Worm (Caenorhabditis elegans): ENCODE measurements around the gene ndub-8.

ndub-8 gene

DNA sequence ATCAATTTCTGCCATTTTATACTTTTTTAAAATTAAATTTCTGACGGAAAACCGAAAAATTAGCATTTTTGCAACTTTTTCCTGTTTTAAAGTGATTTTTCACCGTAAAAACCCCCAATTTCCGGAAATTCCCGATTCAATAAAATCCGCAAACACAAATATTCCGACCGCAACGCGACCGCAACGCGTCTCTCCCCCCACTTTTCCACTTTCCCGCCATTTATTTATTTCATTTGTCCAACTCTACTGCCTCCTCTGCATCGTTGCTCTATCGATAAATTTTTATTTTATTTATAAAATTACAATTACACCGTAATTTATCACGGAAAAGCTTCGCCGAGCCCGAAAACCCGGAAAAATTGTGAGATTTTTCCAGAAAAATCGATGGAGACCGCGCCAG lies 15.6 kb downstream of the ndub-8 start, which contains the start of gene mcd-1 (continued):
- 0 out of 2 replicates have a peak, but pooled peaks have one; percentile 22 for TF ChIP-seq ctbp-1 (GFP tag; IDR thresholded peaks at IDR 0.05)
- TF ChIP-seq ceh-62 (tag; optimal IDR thresholded peaks at IDR 0.05) = no peak
- no peak for TF ChIP-seq aha-1 (tag)
- TF ChIP-seq nhr-10 (tag; optimal IDR thresholded peaks at IDR 0.05) = no peak
- 0 out of 2 replicates have a peak, but pooled peaks have one; percentile 20 for TF ChIP-seq ceh-20 (GFP tag; IDR thresholded peaks at IDR 0.05)
- no peak for TF ChIP-seq gei-8 (GFP tag; optimal IDR thresholded peaks at IDR 0.05)
- TF ChIP-seq dve-1 (tag; optimal IDR thresholded peaks at IDR 0.05; ENCODE audit: insufficient read depth) = peak; percentile 62
- TF ChIP-seq F37D6.2 (tag; optimal IDR thresholded peaks at IDR 0.05) = peak; percentile 22
- TF ChIP-seq fkh-10 (GFP tag; optimal IDR thresholded peaks at IDR 0.05) = peak; percentile 5
- no peak for TF ChIP-seq ztf-11 (tag; optimal IDR thresholded peaks at IDR 0.05)
- no peak for TF ChIP-seq egl-43 (GFP tag; IDR thresholded peaks at IDR 0.05)
- no peak for TF ChIP-seq F49E8.2 (tag; optimal IDR thresholded peaks at IDR 0.05; ENCODE audit: borderline replicate concordance)
- TF ChIP-seq mdt-29 (GFP tag; IDR thresholded peaks at IDR 0.05) = no peak
- TF ChIP-seq nhr-48 (tag; optimal IDR thresholded peaks at IDR 0.05) = no peak
- no peak for TF ChIP-seq T26A8.4 (GFP tag; IDR thresholded peaks at IDR 0.05)
- no peak for TF ChIP-seq daf-16 (GFP tag; optimal IDR thresholded peaks at IDR 0.05)
- peak; percentile 23 for TF ChIP-seq daf-16 (tag; optimal IDR thresholded peaks at IDR 0.05)
- no peak for TF ChIP-seq madf-5 (GFP tag; IDR thresholded peaks at IDR 0.05)
- no peak for TF ChIP-seq lin-1 (GFP tag; IDR thresholded peaks at IDR 0.05)
- no peak for TF ChIP-seq mxl-3 (GFP tag; optimal IDR thresholded peaks at IDR 0.05)
- TF ChIP-seq fos-1 (tag; optimal IDR thresholded peaks at IDR 0.05) = no peak
- no peak for TF ChIP-seq Y5F2A.4 (GFP tag; optimal IDR thresholded peaks at IDR 0.05)
- TF ChIP-seq mep-1 (tag; optimal IDR thresholded peaks at IDR 0.05) = peak; percentile 56
- TF ChIP-seq nhr-77 (tag; optimal IDR thresholded peaks at IDR 0.05) = peak; percentile 89
- no peak for TF ChIP-seq spr-3 (GFP tag; optimal IDR thresholded peaks at IDR 0.05)
- no peak for TF ChIP-seq zag-1 (tag; optimal IDR thresholded peaks at IDR 0.05)
- no peak for TF ChIP-seq ZK337.2 (GFP tag; IDR thresholded peaks at IDR 0.05)
- TF ChIP-seq pqm-1 (tag; optimal IDR thresholded peaks at IDR 0.05) = no peak
- TF ChIP-seq hlh-30 (tag; optimal IDR thresholded peaks at IDR 0.05; ENCODE audit: insufficient read depth) = peak; percentile 43
- TF ChIP-seq dmd-9 (GFP tag; IDR thresholded peaks at IDR 0.05) = no peak
- TF ChIP-seq snpc-4 (tag; optimal IDR thresholded peaks at IDR 0.05) = no peak
- TF ChIP-seq daf-12 (tag; optimal IDR thresholded peaks at IDR 0.05) = no peak
- no peak for TF ChIP-seq ceh-32 (tag; optimal IDR thresholded peaks at IDR 0.05; ENCODE audit: poor library complexity)
- no peak for TF ChIP-seq nhr-102 (tag; optimal IDR thresholded peaks at IDR 0.05)
- TF ChIP-seq nhr-11 (tag; optimal IDR thresholded peaks at IDR 0.05) = no peak
- TF ChIP-seq arid-1 (GFP tag; conservative IDR thresholded peaks at IDR 0.05) = no peak
- no peak for TF ChIP-seq lin-39 (tag; optimal IDR thresholded peaks at IDR 0.05)
- TF ChIP-seq zip-2 (tag; optimal IDR thresholded peaks at IDR 0.05) = no peak
- peak in 1 of 2 experiments; percentile 42 for TF ChIP-seq hif-1 (tag; optimal IDR thresholded peaks at IDR 0.05)
- no peak for TF ChIP-seq skn-1 (tag; optimal IDR thresholded peaks at IDR 0.05)
- no peak for TF ChIP-seq lin-29 (GFP tag; IDR thresholded peaks at IDR 0.05)
- TF ChIP-seq pha-4 (GFP tag; IDR thresholded peaks at IDR 0.05) = no peak
- TF ChIP-seq pha-4 (tag; optimal IDR thresholded peaks at IDR 0.05) = peak; percentile 1
- TF ChIP-seq cey-2 (tag; optimal IDR thresholded peaks at IDR 0.05; ENCODE audit: borderline replicate concordance, insufficient read depth) = no peak
- TF ChIP-seq lin-15B (tag; optimal IDR thresholded peaks at IDR 0.05) = peak; percentile 11
- no peak for TF ChIP-seq Y105C5A.15 (GFP tag; IDR thresholded peaks at IDR 0.05)
- no peak for TF ChIP-seq lir-3 (tag; optimal IDR thresholded peaks at IDR 0.05)
- TF ChIP-seq set-16 (GFP tag; IDR thresholded peaks at IDR 0.05) = no peak
- no peak for TF ChIP-seq daf-8 (GFP tag; IDR thresholded peaks at IDR 0.05)
- no peak for TF ChIP-seq F44E2.7 (GFP tag; IDR thresholded peaks at IDR 0.05)
- TF ChIP-seq rbr-2 (tag; optimal IDR thresholded peaks at IDR 0.05) = peak; percentile 61
- TF ChIP-seq ceh-28 (tag; optimal IDR thresholded peaks at IDR 0.05) = no peak
- TF ChIP-seq php-3 (GFP tag; IDR thresholded peaks at IDR 0.05) = no peak

All from whole organism, L4 larva.